Worm (Caenorhabditis elegans): ENCODE measurements around the gene irld-22.

The irld-22 gene

DNA sequence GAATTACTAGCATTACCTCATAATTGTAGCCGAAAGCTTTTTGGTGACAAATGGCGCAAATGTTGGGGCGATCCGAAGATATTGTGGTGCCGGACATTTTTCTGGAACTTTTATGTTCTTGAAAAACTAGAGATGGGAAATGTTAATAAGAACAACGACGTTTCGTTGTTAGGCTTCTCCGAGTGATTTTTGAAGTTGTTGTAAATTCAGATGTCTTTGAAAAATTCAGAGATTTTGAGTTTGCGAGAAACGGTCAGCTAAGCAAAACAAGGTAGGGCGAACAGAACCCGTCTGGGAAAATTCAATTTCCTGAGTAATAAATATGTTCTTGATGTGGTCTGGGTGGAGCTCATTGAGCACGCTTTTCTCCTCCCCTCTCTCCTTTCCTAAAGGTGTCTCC lies 13.9 kb downstream of the irld-22 start, which contains the start of gene nhr-124:
Gene nhr-124 (minus strand): TSS at position 101 of the 400 bp plus-strand sequence.
- TF ChIP-seq unc-120 (tag; optimal IDR thresholded peaks at IDR 0.05; ENCODE audit: poor library complexity, severe bottlenecking) (no peak), unc-62 (GFP tag; optimal IDR thresholded peaks at IDR 0.05) (no peak), mep-1 (tag; optimal IDR thresholded peaks at IDR 0.05) (no peak), lin-13 (tag; optimal IDR thresholded peaks at IDR 0.05) (no peak), elt-1 (tag; optimal IDR thresholded peaks at IDR 0.05; ENCODE audit: borderline replicate concordance, insufficient read depth) (no peak), nhr-237 (tag; optimal IDR thresholded peaks at IDR 0.05) (no peak), bed-3 (GFP tag; optimal IDR thresholded peaks at IDR 0.05) (no peak), mab-5 (tag; optimal IDR thresholded peaks at IDR 0.05) (no peak), nhr-2 (tag; optimal IDR thresholded peaks at IDR 0.05) (no peak), sptf-1 (tag; optimal IDR thresholded peaks at IDR 0.05) (no peak), ces-1 (GFP tag; optimal IDR thresholded peaks at IDR 0.05) (no peak), mls-2 (tag; optimal IDR thresholded peaks at IDR 0.05) (no peak), hlh-1 (tag; optimal IDR thresholded peaks at IDR 0.05) (no peak), ceh-43 (GFP tag; optimal IDR thresholded peaks at IDR 0.05) (no peak), nhr-28 (tag; optimal IDR thresholded peaks at IDR 0.05) (no peak), sem-2 (GFP tag; optimal IDR thresholded peaks at IDR 0.05) (no peak), nhr-76 (tag; optimal IDR thresholded peaks at IDR 0.05) (no peak), cnd-1 (tag; optimal IDR thresholded peaks at IDR 0.05) (no peak), elt-3 (tag; optimal IDR thresholded peaks at IDR 0.05) (no peak)

ce11 chrV:3884550-3884949 lies 15.5 kb downstream of the irld-22 start:
- TF ChIP-seq ces-1 (GFP tag; optimal IDR thresholded peaks at IDR 0.05) (no peak), ham-2 (GFP tag; optimal IDR thresholded peaks at IDR 0.05) (no peak), blmp-1 (tag; optimal IDR thresholded peaks at IDR 0.05) (no peak), ceh-43 (GFP tag; optimal IDR thresholded peaks at IDR 0.05) (no peak), nhr-2 (tag; optimal IDR thresholded peaks at IDR 0.05) (no peak), nhr-28 (tag; optimal IDR thresholded peaks at IDR 0.05) (no peak), zip-8 (tag; optimal IDR thresholded peaks at IDR 0.05) (no peak), ceh-83 (GFP tag; optimal IDR thresholded peaks at IDR 0.05) (no peak), nhr-12 (tag; optimal IDR thresholded peaks at IDR 0.05) (no peak), mab-5 (tag; optimal IDR thresholded peaks at IDR 0.05) (no peak), mls-2 (tag; optimal IDR thresholded peaks at IDR 0.05) (no peak), lin-32 (GFP tag; optimal IDR thresholded peaks at IDR 0.05) (no peak), nhr-76 (tag; optimal IDR thresholded peaks at IDR 0.05) (no peak), sptf-1 (tag; optimal IDR thresholded peaks at IDR 0.05) (no peak), lin-13 (tag; optimal IDR thresholded peaks at IDR 0.05) (no peak)

ce11 chrV:3878223-3878622 lies 21.8 kb downstream of the irld-22 start, which contains the start of gene nhr-159:
Gene nhr-159, minus strand, starts transcription at chrV:3878323.
- no peak for TF ChIP-seq cnd-1 (tag; optimal IDR thresholded peaks at IDR 0.05)
- TF ChIP-seq lin-32 (GFP tag; optimal IDR thresholded peaks at IDR 0.05), result no peak
- no peak for TF ChIP-seq nhr-28 (tag; optimal IDR thresholded peaks at IDR 0.05)
- TF ChIP-seq mls-2 (tag; optimal IDR thresholded peaks at IDR 0.05), result no peak
- no peak for TF ChIP-seq sem-2 (GFP tag; optimal IDR thresholded peaks at IDR 0.05)
- no peak for TF ChIP-seq lin-13 (tag; optimal IDR thresholded peaks at IDR 0.05)
- no peak for TF ChIP-seq sptf-1 (tag; optimal IDR thresholded peaks at IDR 0.05)
- no peak for TF ChIP-seq zip-8 (tag; optimal IDR thresholded peaks at IDR 0.05)
- TF ChIP-seq ceh-43 (GFP tag; optimal IDR thresholded peaks at IDR 0.05), result no peak
- TF ChIP-seq drap-1 (GFP tag; optimal IDR thresholded peaks at IDR 0.05), result no peak
- TF ChIP-seq elt-1 (tag; optimal IDR thresholded peaks at IDR 0.05; ENCODE audit: borderline replicate concordance, insufficient read depth), result no peak
- TF ChIP-seq M03D4.4 (tag; optimal IDR thresholded peaks at IDR 0.05), result no peak
- TF ChIP-seq ceh-39 (tag; optimal IDR thresholded peaks at IDR 0.05), result no peak
- TF ChIP-seq snpc-4 (tag; optimal IDR thresholded peaks at IDR 0.05), result no peak

DNA sequence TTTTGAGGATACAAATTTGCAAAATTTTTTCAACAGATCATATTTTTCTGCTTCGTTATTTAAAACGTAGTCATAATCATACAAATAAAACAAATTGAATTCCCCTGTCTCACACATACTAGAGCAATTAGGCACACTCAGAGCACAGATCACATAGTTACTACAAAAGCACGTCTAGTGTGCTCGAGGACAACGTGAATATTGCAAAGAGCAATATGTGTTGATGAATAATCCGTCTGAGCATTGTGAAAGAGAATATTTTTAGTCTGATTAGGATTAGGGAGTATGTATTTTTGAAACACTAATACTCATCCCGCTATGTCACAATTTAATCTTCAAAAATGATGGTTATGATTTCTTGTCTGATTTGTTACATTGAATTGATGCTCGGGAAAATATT lies 22.8 kb downstream of the irld-22 start:
- TF ChIP-seq ham-2 (GFP tag; optimal IDR thresholded peaks at IDR 0.05) (no peak), lin-13 (tag; optimal IDR thresholded peaks at IDR 0.05) (no peak), mep-1 (tag; optimal IDR thresholded peaks at IDR 0.05) (no peak), unc-39 (tag; optimal IDR thresholded peaks at IDR 0.05) (no peak), bed-3 (GFP tag; optimal IDR thresholded peaks at IDR 0.05) (no peak), ceh-43 (GFP tag; optimal IDR thresholded peaks at IDR 0.05) (no peak), elt-1 (tag; optimal IDR thresholded peaks at IDR 0.05; ENCODE audit: borderline replicate concordance, insufficient read depth) (no peak), nhr-76 (tag; optimal IDR thresholded peaks at IDR 0.05) (no peak), unc-120 (tag; optimal IDR thresholded peaks at IDR 0.05; ENCODE audit: poor library complexity, severe bottlenecking) (no peak), nhr-2 (tag; optimal IDR thresholded peaks at IDR 0.05) (no peak), hlh-1 (tag; optimal IDR thresholded peaks at IDR 0.05) (no peak), M03D4.4 (tag; optimal IDR thresholded peaks at IDR 0.05) (no peak), cnd-1 (tag; optimal IDR thresholded peaks at IDR 0.05) (no peak), nhr-28 (tag; optimal IDR thresholded peaks at IDR 0.05) (no peak), drap-1 (GFP tag; optimal IDR thresholded peaks at IDR 0.05) (no peak), nhr-237 (tag; optimal IDR thresholded peaks at IDR 0.05) (no peak), lsy-2 (tag; optimal IDR thresholded peaks at IDR 0.05) (no peak)
